Fruit fly (Drosophila melanogaster) whole organism, embryonic: ENCODE data around the gene Tpst.

ENCODE experiments used
- Adf1 ChIP-seq: fragments of 200-800 bp; sonication (Bioruptor generic); IDR thresholded peaks from 2 replicates; pipeline ENCODE4 v1.3.6; 2022; ENCODE audit warnings: missing biosample characterization, missing genetic modification characterization
- C15 ChIP-seq: fragments of 200-800 bp; sonication (Bioruptor generic); IDR thresholded peaks from 3 replicates; pipeline ENCODE4 v1.3.6; 2022; ENCODE audit warnings: missing biosample characterization, missing genetic modification characterization
- CG10462 ChIP-seq: fragments of 200-800 bp; sonication (Bioruptor generic); optimal IDR thresholded peaks from 2 replicates; lab custom pipeline; 2016; ENCODE audit warnings: missing biosample characterization, missing genetic modification characterization
- CG10565 ChIP-seq: fragments of 200-800 bp; sonication (Bioruptor generic); optimal IDR thresholded peaks from 3 replicates; lab custom pipeline; 2016; ENCODE audit warnings: missing biosample characterization, mild to moderate bottlenecking, missing genetic modification characterization
- CG10959 ChIP-seq: fragments of 200-800 bp; sonication (Bioruptor generic); IDR thresholded peaks from 2 replicates; pipeline ENCODE4 v1.3.6; 2022; ENCODE audit warnings: missing biosample characterization, missing genetic modification characterization
- CG11398 ChIP-seq: fragments of 200-800 bp; sonication (Bioruptor generic); optimal IDR thresholded peaks from 2 replicates; lab custom pipeline; 2016; ENCODE audit warnings: missing biosample characterization, missing genetic modification characterization
- CG12155 ChIP-seq: fragments of 200-800 bp; sonication (Bioruptor generic); optimal IDR thresholded peaks from 3 replicates; lab custom pipeline; 2016; ENCODE audit warnings: missing biosample characterization, missing genetic modification characterization
- CG12299 ChIP-seq: fragments of 200-800 bp; sonication (Bioruptor generic); optimal IDR thresholded peaks from 2 replicates; lab custom pipeline; 2018; ENCODE audit warnings: missing biosample characterization, mild to moderate bottlenecking, missing genetic modification characterization
- CG1233 ChIP-seq: fragments of 200-800 bp; sonication (Bioruptor generic); optimal IDR thresholded peaks from 4 replicates; lab custom pipeline; 2018; ENCODE audit warnings: missing biosample characterization, mild to moderate bottlenecking, missing genetic modification characterization
- CG14014 ChIP-seq: fragments of 200-800 bp; sonication (Bioruptor generic); IDR thresholded peaks from 2 replicates; pipeline ENCODE4 v1.3.6; 2022; ENCODE audit warnings: missing biosample characterization, missing genetic modification characterization
- CG14710 ChIP-seq: fragments of 200-800 bp; sonication (Bioruptor generic); optimal IDR thresholded peaks from 3 replicates; lab custom pipeline; 2019; ENCODE audit warnings: missing biosample characterization, mild to moderate bottlenecking, missing genetic modification characterization, moderate library complexity
- CG17361 ChIP-seq: fragments of 200-800 bp; sonication (Bioruptor generic); IDR thresholded peaks from 3 replicates; pipeline ENCODE4 v1.3.6; 2022; ENCODE audit warnings: missing biosample characterization, missing genetic modification characterization
- CG17385 ChIP-seq: fragments of 200-800 bp; sonication (Bioruptor generic); optimal IDR thresholded peaks from 3 replicates; lab custom pipeline; 2018; ENCODE audit warnings: missing biosample characterization, mild to moderate bottlenecking, missing genetic modification characterization
- CG18599 ChIP-seq: fragments of 200-800 bp; sonication (Bioruptor generic); optimal IDR thresholded peaks from 3 replicates; lab custom pipeline; 2017; ENCODE audit warnings: missing biosample characterization, missing genetic modification characterization, mild to moderate bottlenecking, moderate library complexity, missing genetic modification reagents
- CG2116 ChIP-seq: fragments of 200-800 bp; sonication (Bioruptor generic); optimal IDR thresholded peaks from 3 replicates; lab custom pipeline; 2018; ENCODE audit warnings: missing biosample characterization, mild to moderate bottlenecking, missing genetic modification characterization
- CG2202 ChIP-seq: fragments of 200-800 bp; sonication (Bioruptor generic); optimal IDR thresholded peaks from 2 replicates; lab custom pipeline; 2018; ENCODE audit warnings: missing biosample characterization, mild to moderate bottlenecking, missing genetic modification characterization
- CG2678 ChIP-seq: fragments of 200-800 bp; sonication (Bioruptor generic); optimal IDR thresholded peaks from 3 replicates; lab custom pipeline; 2019; ENCODE audit warnings: missing biosample characterization, mild to moderate bottlenecking, missing genetic modification characterization, moderate library complexity
- CG30020 ChIP-seq: fragments of 200-800 bp; optimal IDR thresholded peaks from 2 replicates; lab custom pipeline; 2019; ENCODE audit warnings: missing biosample characterization, mild to moderate bottlenecking, missing genetic modification characterization, moderate library complexity
- CG42726 ChIP-seq: fragments of 200-800 bp; sonication (Bioruptor generic); IDR thresholded peaks from 2 replicates; pipeline ENCODE4 v1.3.6; 2022; ENCODE audit warnings: missing biosample characterization, missing genetic modification characterization; ENCODE audit not compliant: partially characterized antibody
- CG4328 ChIP-seq: fragments of 200-800 bp; sonication (Bioruptor generic); optimal IDR thresholded peaks from 3 replicates; lab custom pipeline; 2017; ENCODE audit warnings: missing biosample characterization, missing genetic modification reagents, missing genetic modification characterization
- CG6654 ChIP-seq: fragments of 200-800 bp; sonication (Bioruptor generic); optimal IDR thresholded peaks from 2 replicates; lab custom pipeline; 2017; ENCODE audit warnings: missing biosample characterization, mild to moderate bottlenecking, missing genetic modification characterization
- CG7745 ChIP-seq: fragments of 200-800 bp; sonication (Bioruptor generic); optimal IDR thresholded peaks from 2 replicates; lab custom pipeline; 2018; ENCODE audit warnings: missing biosample characterization, mild to moderate bottlenecking, missing genetic modification characterization, moderate library complexity
- CG9727 ChIP-seq: fragments of 200-800 bp; sonication (Bioruptor generic); optimal IDR thresholded peaks from 3 replicates; lab custom pipeline; 2017; ENCODE audit warnings: missing biosample characterization, mild to moderate bottlenecking, missing genetic modification characterization
- CG9797 ChIP-seq: fragments of 200-800 bp; sonication (Bioruptor generic); optimal IDR thresholded peaks from 3 replicates; lab custom pipeline; 2018; ENCODE audit warnings: missing biosample characterization, mild to moderate bottlenecking, missing genetic modification characterization
- CG9817 ChIP-seq: fragments of 200-800 bp; sonication (Bioruptor generic); optimal IDR thresholded peaks from 2 replicates; lab custom pipeline; 2018; ENCODE audit warnings: missing biosample characterization, mild to moderate bottlenecking, missing genetic modification characterization, moderate library complexity
- CHES-1-like ChIP-seq: fragments of 200-800 bp; sonication (Bioruptor generic); optimal IDR thresholded peaks from 2 replicates; lab custom pipeline; 2016; ENCODE audit warnings: missing biosample characterization, missing genetic modification characterization
- Chrac-16 ChIP-seq: fragments of 200-800 bp; sonication (Bioruptor generic); optimal IDR thresholded peaks from 3 replicates; lab custom pipeline; 2016; ENCODE audit warnings: missing biosample characterization, missing genetic modification characterization
- Hey ChIP-seq: fragments of 200-800 bp; sonication (Bioruptor generic); optimal IDR thresholded peaks from 3 replicates; lab custom pipeline; 2018; ENCODE audit warnings: missing biosample characterization, mild to moderate bottlenecking, missing genetic modification characterization
- MTF-1 ChIP-seq: fragments of 200-800 bp; sonication (Bioruptor generic); optimal IDR thresholded peaks from 2 replicates; lab custom pipeline; 2018; ENCODE audit warnings: missing biosample characterization, mild to moderate bottlenecking, missing genetic modification characterization, borderline replicate concordance
- NK7.1 ChIP-seq: fragments of 200-800 bp; sonication (Bioruptor generic); optimal IDR thresholded peaks from 3 replicates; lab custom pipeline; 2016; ENCODE audit warnings: missing biosample characterization, missing genetic modification characterization
- Neu2 ChIP-seq: fragments of 200-800 bp; sonication (Bioruptor generic); optimal IDR thresholded peaks from 3 replicates; lab custom pipeline; 2016; ENCODE audit warnings: missing biosample characterization, missing genetic modification characterization, borderline replicate concordance
- Trl ChIP-seq, 3 experiments: fragments of >200 bp in 2 of 3; fragments of 200-800 bp in 1 of 3; sonication (Bioruptor generic) in 1 of 3; optimal IDR thresholded peaks; 2 replicates in 1 of 3; 3 replicates in 2 of 3; lab custom pipeline; 2016 to 2017; ENCODE audit warnings: missing biosample characterization in 1 of 3, missing genetic modification characterization in 1 of 3
- Usf ChIP-seq: fragments of 200-800 bp; sonication (Bioruptor generic); optimal IDR thresholded peaks from 2 replicates; lab custom pipeline; 2017; ENCODE audit warnings: missing genotype, missing biosample characterization, missing genetic modification characterization
- Xbp1 ChIP-seq: fragments of 200-800 bp; sonication (Bioruptor generic); optimal IDR thresholded peaks from 3 replicates; lab custom pipeline; 2016; ENCODE audit warnings: missing biosample characterization, mild to moderate bottlenecking, missing genetic modification characterization
- ara ChIP-seq: fragments of 200-800 bp; sonication (Bioruptor generic); IDR thresholded peaks from 2 replicates; pipeline ENCODE4 v1.3.6; 2022; ENCODE audit warnings: missing biosample characterization, missing genetic modification characterization
- cad ChIP-seq: fragments of >200 bp; optimal IDR thresholded peaks from 2 replicates; lab custom pipeline; 2017; ENCODE audit warnings: missing biosample characterization, missing genetic modification characterization
- cg ChIP-seq: fragments of 200-800 bp; sonication (Bioruptor generic); optimal IDR thresholded peaks from 3 replicates; lab custom pipeline; 2019; ENCODE audit warnings: missing biosample characterization, mild to moderate bottlenecking, missing genetic modification characterization, moderate library complexity
- chif ChIP-seq, 2 experiments: fragments of 200-800 bp; sonication (Bioruptor generic); optimal IDR thresholded peaks; 3 replicates each; lab custom pipeline; 2016; ENCODE audit warnings: missing biosample characterization in 2 of 2, missing genetic modification characterization in 2 of 2
- croc ChIP-seq: fragments of 200-800 bp; sonication (Bioruptor generic); conservative IDR thresholded peaks from 3 replicates; pipeline ENCODE4 v1.3.6; 2022; ENCODE audit warnings: missing biosample characterization, missing genetic modification characterization
- cwo ChIP-seq: fragments of 200-800 bp; sonication (Bioruptor generic); optimal IDR thresholded peaks from 3 replicates; lab custom pipeline; 2017; ENCODE audit warnings: missing biosample characterization, missing genetic modification characterization, mild to moderate bottlenecking, moderate library complexity, missing genetic modification reagents
- hth ChIP-seq: fragments of >200 bp; optimal IDR thresholded peaks from 2 replicates; lab custom pipeline; 2017; ENCODE audit warnings: inconsistent platforms
- maf-S ChIP-seq: fragments of 200-800 bp; sonication (Bioruptor generic); optimal IDR thresholded peaks from 2 replicates; lab custom pipeline; 2016; ENCODE audit warnings: missing biosample characterization, missing genetic modification characterization
- p53 ChIP-seq: fragments of 200-800 bp; sonication (Bioruptor generic); optimal IDR thresholded peaks from 2 replicates; lab custom pipeline; 2016; ENCODE audit warnings: missing biosample characterization, missing genetic modification characterization
- pan ChIP-seq, 4 experiments: fragments of >200 bp in 3 of 4; fragments of 200-800 bp in 1 of 4; sonication (Bioruptor generic) in 1 of 4; optimal IDR thresholded peaks in 3 of 4; IDR thresholded peaks in 1 of 4; 2 replicates each; pipeline versions ENCODE4 v1.3.6 to Lab custom; 2017 to 2022; ENCODE audit warnings: missing biosample characterization in 2 of 4, missing genetic modification characterization in 2 of 4, mixed read lengths in 1 of 4
- phol ChIP-seq: fragments of 200-800 bp; sonication (Bioruptor generic); optimal IDR thresholded peaks from 3 replicates; lab custom pipeline; 2018; ENCODE audit warnings: missing biosample characterization, mild to moderate bottlenecking, missing genetic modification characterization, moderate library complexity
- psq ChIP-seq: fragments of 200-800 bp; sonication (Bioruptor generic); optimal IDR thresholded peaks from 2 replicates; lab custom pipeline; 2017; ENCODE audit warnings: missing biosample characterization, missing genetic modification characterization
- rib ChIP-seq: fragments of 200-800 bp; sonication (Bioruptor generic); IDR thresholded peaks from 2 replicates; pipeline ENCODE4 v1.3.6; 2022; ENCODE audit warnings: missing biosample characterization, missing genetic modification characterization
- sd ChIP-seq: fragments of 200-800 bp; sonication (Bioruptor generic); optimal IDR thresholded peaks from 3 replicates; lab custom pipeline; 2018; ENCODE audit warnings: missing biosample characterization, mild to moderate bottlenecking, missing genetic modification characterization, moderate library complexity
- seq ChIP-seq: fragments of 200-800 bp; sonication (Bioruptor generic); IDR thresholded peaks from 2 replicates; pipeline ENCODE4 v1.3.6; 2022; ENCODE audit warnings: missing biosample characterization, missing genetic modification characterization
- tx ChIP-seq: fragments of 200-800 bp; sonication (Bioruptor generic); optimal IDR thresholded peaks from 2 replicates; lab custom pipeline; 2016; ENCODE audit warnings: missing biosample characterization, missing genetic modification characterization

Tpst gene

dm6 chrX:13626579-13626894, 62.9 kb downstream of the Tpst start (continued):
- TF ChIP-seq CG18599 (GFP tag; lab: Kevin White, UChicago), result peak; percentile 89
- TF ChIP-seq ara, result peak; percentile 34; the same call in 1 of the 2 replicates
- no peak for TF ChIP-seq CG30020
- TF ChIP-seq CG10462, result peak; percentile 44
- no peak for TF ChIP-seq CG7745 (tag; lab: Kevin White, UChicago)
- peak; percentile 53 for TF ChIP-seq CG11398 (GFP tag; lab: Kevin White, UChicago)
- peak; percentile 30 for TF ChIP-seq CG2116 (GFP tag; lab: Kevin White, UChicago)
- TF ChIP-seq Hey (tag; lab: Kevin White, UChicago), result peak; percentile 61
- TF ChIP-seq phol (tag; lab: Kevin White, UChicago), result peak; percentile 72
- TF ChIP-seq Adf1 (GFP tag; lab: Robert Waterston, UW), result peak; percentile 47
- TF ChIP-seq hth (lab: Kevin White, UChicago), result no peak
- peak; percentile 73 for TF ChIP-seq tx (GFP tag; lab: Kevin White, UChicago)
- TF ChIP-seq CG10565 (GFP tag; lab: Kevin White, UChicago), result no peak
- peak; percentile 86 for TF ChIP-seq rib (GFP tag; lab: Robert Waterston, UW)
- TF ChIP-seq CG12299 (tag; lab: Kevin White, UChicago), result peak; percentile 44
- TF ChIP-seq cg, result peak; percentile 84
- TF ChIP-seq NK7.1 (GFP tag; lab: Kevin White, UChicago), result peak; percentile 66
- TF ChIP-seq chif (GFP tag; optimal IDR thresholded peaks at IDR 0.05; lab: Kevin White, UChicago), result peak; percentile 60 to 63
- peak; percentile 74 for TF ChIP-seq CG1233 (GFP tag; lab: Kevin White, UChicago)
- TF ChIP-seq MTF-1, result peak; percentile 26
- no peak for TF ChIP-seq CG2202 (tag; lab: Kevin White, UChicago)
- TF ChIP-seq CG14014, result peak; percentile 84
- TF ChIP-seq CG17385 (GFP tag; lab: Kevin White, UChicago), result peak; percentile 78
- TF ChIP-seq Usf (GFP tag; lab: Kevin White, UChicago), result no peak
- TF ChIP-seq CG12155 (GFP tag; lab: Kevin White, UChicago), result peak; percentile 66
- no peak for TF ChIP-seq pan (optimal IDR thresholded peaks at IDR 0.05; lab: Kevin White, UChicago)
- TF ChIP-seq pan (GFP tag; optimal IDR thresholded peaks at IDR 0.05 in 1 of 2, IDR thresholded peaks at IDR 0.05 in 1 of 2), result peak in 1 of 2 experiments; percentile 73
- TF ChIP-seq seq (GFP tag; lab: Robert Waterston, UW), result peak; percentile 81
- no peak for TF ChIP-seq cad (GFP tag; lab: Kevin White, UChicago)
- peak; percentile 47 for TF ChIP-seq p53 (GFP tag; lab: Kevin White, UChicago)
- TF ChIP-seq C15 (GFP tag; lab: Robert Waterston, UW), result peak; percentile 57; the same call in 1 of the 3 replicates
- peak; percentile 70 for TF ChIP-seq maf-S (GFP tag; lab: Kevin White, UChicago)
- TF ChIP-seq CHES-1-like (GFP tag; lab: Kevin White, UChicago), result peak; percentile 76
- peak; percentile 69 for TF ChIP-seq sd
- peak; percentile 99 for TF ChIP-seq cwo (GFP tag; lab: Kevin White, UChicago)
- TF ChIP-seq Neu2, result no peak
- TF ChIP-seq Xbp1 (GFP tag; lab: Kevin White, UChicago), result peak; percentile 56
- TF ChIP-seq psq (GFP tag; lab: Kevin White, UChicago), result no peak
- TF ChIP-seq CG9727 (GFP tag; lab: Kevin White, UChicago), result peak; percentile 54
- peak; percentile 57 for TF ChIP-seq croc (GFP tag; lab: Robert Waterston, UW)
- TF ChIP-seq CG14710 (tag; lab: Kevin White, UChicago), result peak; percentile 59
- no peak for TF ChIP-seq Trl (optimal IDR thresholded peaks at IDR 0.05; lab: Kevin White, UChicago)
- peak; percentile 77 for TF ChIP-seq Trl (GFP tag; optimal IDR thresholded peaks at IDR 0.05; lab: Kevin White, UChicago)
- TF ChIP-seq CG2678 (tag; lab: Kevin White, UChicago), result peak; percentile 86
- peak; percentile 74 for TF ChIP-seq Chrac-16
- TF ChIP-seq CG10959 (GFP tag; lab: Robert Waterston, UW), result no peak
- peak; percentile 0 for TF ChIP-seq CG6654 (GFP tag; lab: Kevin White, UChicago)
- TF ChIP-seq CG42726 (GFP tag; lab: Robert Waterston, UW), result no peak
- peak; percentile 86 for TF ChIP-seq CG9817
- peak; percentile 74 for TF ChIP-seq CG4328 (GFP tag; lab: Kevin White, UChicago)
- TF ChIP-seq CG9797 (GFP tag; lab: Kevin White, UChicago), result no peak
- peak; percentile 77 for TF ChIP-seq CG17361 (GFP tag; lab: Robert Waterston, UW)
